Fruit fly (Drosophila melanogaster) S2 (cell line): ENCODE results near the gene CG33635.

Experiments used
- CG8478 ChIP-seq: fragments of >200 bp; optimal IDR thresholded peaks from 2 replicates; lab custom pipeline; 2018
- CTCF ChIP-seq, 2 experiments: fragments of >200 bp; optimal IDR thresholded peaks; 2 replicates each; lab custom pipeline; 2018

CG33635 gene

DNA sequence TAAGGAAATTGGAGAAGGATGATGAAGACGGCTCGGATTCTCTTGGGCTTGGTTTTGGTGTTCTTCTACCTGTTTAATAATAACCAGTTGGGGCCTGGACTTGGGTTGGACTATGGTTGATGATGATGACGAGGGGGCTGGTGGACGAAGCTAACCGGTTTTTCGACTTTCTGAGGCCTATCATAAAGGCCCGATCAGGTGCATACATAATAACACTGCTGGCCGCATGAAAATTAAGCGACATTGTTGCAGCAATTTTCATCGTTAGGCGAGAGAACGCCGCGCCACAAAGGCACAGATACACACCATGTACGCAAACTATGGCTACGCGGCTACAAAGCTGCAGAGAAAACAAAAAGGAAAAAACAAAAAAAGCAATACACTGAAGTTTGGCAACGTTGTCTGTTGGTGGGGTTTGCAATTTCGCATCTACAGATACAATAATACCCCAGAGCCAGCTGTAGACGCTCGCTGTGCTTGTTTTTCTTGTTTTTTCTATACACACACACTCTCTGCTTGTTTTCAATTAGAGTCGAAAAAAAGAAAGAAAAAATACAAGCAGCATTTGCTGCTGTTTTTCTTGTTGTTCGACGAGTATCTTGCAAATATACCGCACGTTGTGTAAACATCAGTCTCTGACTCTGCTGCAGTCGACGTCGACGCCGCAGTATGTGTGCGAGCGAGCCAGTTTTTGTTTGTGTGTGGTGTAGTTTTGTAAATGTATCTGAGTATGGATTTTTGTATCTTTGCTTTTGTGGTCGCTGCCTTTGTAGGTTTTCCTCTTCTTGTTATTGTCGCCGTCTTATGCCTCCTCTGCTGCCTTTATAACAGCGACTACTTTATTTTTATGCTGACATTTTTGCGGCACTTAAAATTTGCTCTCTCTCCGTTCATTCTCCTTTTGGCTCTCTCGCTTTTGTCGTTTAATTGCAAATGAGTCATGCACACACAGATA lies 7.9 kb upstream of the CG33635 start:
- no peak for TF ChIP-seq CG8478 (lab: Kevin White, UChicago)
- no peak for TF ChIP-seq CTCF (optimal IDR thresholded peaks at IDR 0.05; lab: Kevin White, UChicago)

DNA sequence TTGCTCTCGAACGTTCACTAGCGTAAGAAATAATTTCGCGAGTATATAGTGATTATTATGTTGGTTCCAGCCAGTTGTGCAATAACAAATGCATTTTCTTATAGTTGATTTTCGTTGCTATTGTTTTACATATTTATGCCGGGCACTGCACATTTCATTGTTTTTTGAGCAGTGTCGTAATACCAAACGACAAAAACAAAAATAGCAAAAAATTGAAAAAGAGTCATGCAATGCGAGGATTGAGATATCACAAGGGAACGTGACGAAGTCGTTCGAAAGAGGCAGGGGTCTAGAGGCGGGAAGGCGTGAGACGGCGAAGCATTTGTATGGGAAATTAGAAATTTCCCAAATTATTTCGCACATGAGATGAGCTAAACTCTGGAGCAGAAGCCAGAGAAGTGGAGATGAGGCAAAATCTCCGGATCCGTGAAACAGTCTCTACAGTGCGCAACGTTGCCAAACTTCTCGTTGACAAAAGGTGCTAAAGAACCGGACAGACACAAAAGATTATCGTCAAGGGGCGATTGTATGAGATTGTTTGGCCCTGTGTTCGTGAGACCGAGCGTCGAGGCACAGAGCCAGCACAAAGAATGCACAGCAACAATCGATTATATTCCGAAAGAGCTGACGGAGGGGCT lies 6.9 kb upstream of the CG33635 start:
- TF ChIP-seq CG8478 (lab: Kevin White, UChicago), result no peak
- TF ChIP-seq CTCF (optimal IDR thresholded peaks at IDR 0.05; lab: Kevin White, UChicago), result no peak

DNA sequence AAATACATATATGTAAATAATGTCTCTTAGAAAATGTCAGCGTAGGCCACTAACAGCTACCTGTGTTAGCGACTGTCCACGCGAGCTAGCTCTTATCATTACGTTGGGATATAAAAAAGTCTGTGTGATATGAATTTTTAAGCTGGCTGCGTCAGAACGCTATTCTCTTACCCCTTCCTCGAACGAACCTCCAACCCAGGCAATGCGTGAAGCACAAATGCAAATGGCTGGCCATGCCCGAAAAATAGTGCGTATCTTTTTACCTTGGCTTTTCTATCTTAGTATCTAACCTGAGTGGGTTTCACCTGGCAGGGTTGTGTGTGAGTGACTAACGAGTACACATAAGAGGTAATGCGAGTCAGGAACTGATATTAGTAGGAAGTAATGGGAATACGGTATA lies 4.8 kb upstream of the CG33635 start:
- no peak for TF ChIP-seq CG8478 (lab: Kevin White, UChicago)
- no peak for TF ChIP-seq CTCF (optimal IDR thresholded peaks at IDR 0.05; lab: Kevin White, UChicago)

DNA sequence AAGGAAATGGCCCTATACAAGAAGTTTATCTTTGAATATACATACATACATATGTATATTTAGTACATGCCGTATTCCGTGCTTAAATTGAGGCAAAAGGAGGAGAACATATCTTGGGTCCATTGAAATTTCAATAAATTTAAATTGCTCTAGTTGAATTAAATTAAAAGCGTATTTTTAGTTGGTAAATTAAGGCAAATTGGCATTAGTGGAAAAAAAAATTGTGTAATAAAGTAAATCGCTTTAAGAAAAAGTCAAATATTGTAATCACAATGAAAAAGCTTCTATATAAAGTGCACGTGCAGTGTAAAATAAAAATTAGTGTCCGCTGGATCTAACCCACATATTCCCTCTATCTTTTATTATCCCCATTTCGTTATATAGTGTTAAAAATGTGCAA lies 3.7 kb upstream of the CG33635 start:
- TF ChIP-seq CG8478 (lab: Kevin White, UChicago) (no peak), CTCF (optimal IDR thresholded peaks at IDR 0.05; lab: Kevin White, UChicago) (no peak)

DNA sequence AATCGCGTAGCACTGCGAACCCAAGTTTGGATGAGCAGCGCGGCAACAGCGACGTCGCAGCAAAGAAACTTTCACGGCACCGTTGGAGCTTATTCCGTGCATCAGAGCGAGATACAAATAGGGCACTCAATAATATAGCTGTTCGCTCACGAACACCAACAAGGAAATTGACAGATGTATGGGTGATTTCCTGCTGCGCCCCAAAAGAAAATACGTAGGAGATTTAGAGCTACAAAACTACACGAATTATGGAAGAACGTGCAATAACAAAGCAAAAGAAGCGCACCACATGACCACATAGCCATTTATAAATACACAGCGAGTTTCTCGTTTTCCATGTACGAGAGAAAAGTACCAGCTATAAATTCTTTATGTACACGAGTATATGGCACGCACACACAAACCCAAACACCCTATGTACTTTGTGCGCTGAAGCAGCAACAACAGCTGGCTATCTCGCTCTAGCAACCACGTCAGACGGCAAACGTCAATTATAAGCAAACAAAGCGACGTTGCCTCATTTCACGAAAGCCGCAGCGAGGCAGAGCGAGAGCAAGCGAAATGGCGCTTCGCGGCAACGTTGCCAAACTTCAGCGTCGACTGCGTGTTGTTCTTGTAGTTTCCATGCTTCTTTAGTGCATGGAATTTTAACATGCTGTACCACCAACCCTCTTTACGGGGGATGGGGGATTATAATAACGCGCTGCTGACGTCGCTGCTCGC lies 3.1 kb upstream of the CG33635 start:
- TF ChIP-seq CG8478 (lab: Kevin White, UChicago) (no peak), CTCF (optimal IDR thresholded peaks at IDR 0.05; lab: Kevin White, UChicago) (no peak)

DNA sequence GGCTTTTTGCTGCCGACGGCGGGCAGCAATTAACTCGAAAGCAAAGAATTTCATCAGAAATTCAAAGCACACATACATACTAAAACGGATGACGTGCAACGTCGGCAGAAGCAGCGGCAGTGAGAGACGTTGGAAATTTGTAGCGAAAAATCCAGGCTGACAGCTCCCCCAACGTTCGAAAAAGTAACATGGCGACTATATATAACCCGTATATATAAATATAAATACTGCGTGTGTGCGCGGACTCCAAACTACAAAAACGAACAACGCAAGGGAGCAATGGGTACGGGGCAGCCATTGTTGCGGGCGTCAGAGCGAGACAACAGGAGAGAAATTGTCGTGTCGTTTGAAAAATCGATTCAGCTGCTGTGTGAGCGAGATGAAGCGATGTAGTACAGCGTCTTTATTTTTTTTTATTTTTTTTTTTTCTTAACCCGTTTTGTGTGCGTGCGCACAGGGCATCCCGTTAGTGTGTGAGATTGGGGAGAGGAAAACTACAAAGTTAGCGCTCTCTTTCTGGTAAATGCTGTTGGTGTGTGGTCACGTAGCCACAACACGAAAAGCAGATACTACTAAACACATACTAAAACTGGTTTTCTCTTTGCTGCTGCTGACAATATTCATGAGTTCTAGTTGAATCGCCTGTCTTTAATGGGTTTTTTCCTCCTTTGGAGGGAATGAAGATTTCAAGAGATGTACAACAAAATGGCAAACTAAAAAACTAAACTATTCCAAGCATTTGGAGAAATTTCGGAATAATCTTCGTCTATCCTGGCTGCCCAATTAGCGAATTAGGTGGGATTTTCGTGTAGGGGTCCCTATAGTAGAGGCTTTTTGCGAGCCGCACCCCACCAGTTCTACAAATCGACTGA lies 2.4 kb upstream of the CG33635 start:
- TF ChIP-seq CG8478 (lab: Kevin White, UChicago), result peak; percentile 29
- TF ChIP-seq CTCF (optimal IDR thresholded peaks at IDR 0.05; lab: Kevin White, UChicago), result no peak

DNA sequence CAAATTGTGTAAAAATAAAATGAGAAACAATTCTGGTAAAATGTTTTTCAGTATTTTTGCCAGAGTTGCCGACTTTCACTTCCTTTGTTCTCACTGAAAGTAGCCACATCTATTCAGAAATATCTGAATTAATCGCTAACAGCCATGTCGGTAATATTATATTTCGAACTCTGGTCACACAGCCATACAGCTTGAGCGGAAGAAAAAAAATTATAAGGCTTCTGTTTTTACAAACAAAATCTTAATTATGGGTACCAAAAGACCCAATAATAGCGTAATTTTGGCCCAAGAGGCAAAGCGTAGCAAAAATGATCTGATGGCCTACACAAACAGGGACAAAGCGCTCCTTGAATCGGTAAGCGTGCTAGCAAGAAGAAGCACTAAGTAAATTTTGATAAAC lies 2.5 kb downstream of the CG33635 start, which contains the start of gene CG3436:
CG3436 (plus strand) TSS at position 36 of the 400 bp plus-strand sequence.
- TF ChIP-seq CG8478 (lab: Kevin White, UChicago) (no peak), CTCF (optimal IDR thresholded peaks at IDR 0.05; lab: Kevin White, UChicago) (no peak)

DNA sequence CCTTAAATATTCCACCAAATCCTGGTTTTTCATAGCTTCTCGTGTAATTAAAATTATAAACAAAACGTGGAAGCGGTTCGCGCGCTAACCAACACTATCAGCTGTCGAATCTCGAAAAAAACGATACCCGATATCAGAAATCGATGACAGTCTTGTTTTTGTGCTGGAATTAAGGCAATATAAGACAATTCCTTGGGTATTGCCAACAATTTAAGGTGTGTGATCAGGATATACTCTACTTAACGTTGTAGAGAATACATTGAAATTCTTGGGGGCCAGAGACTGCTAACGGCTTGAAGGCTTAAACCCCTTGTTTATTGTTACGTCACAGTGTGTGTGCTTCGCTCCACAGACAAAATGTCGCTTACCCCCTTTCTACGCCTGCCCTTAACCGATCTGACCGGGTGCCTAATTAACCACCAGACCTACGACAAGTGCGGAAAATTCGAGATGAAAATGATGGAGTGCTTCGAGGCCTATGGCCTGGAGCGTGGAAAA lies 3.2 kb downstream of the CG33635 start, which contains the start of gene Pus10:
Pus10 (minus strand) TSS at position 91 of the 498 bp plus-strand sequence.
- no peak for TF ChIP-seq CG8478 (lab: Kevin White, UChicago)
- no peak for TF ChIP-seq CTCF (optimal IDR thresholded peaks at IDR 0.05; lab: Kevin White, UChicago)

DNA sequence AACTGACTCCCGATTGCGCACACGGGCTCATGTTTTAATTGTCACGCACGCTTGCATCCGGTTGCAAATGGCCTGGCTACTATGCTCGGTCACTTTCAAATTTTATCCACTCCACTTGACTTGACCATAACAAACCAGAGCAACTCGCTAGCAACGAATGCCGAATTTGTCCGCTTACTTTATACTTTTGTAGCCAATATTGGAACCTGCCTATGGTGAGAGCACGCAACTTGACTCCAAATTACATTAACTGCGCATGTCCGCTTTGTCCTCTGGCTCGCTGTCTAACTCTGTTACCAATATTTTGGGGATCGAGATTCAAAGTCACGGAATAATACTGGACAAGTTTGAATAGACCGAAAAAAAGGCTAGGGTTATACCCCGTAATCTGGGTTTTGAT lies 5.3 kb downstream of the CG33635 start, which contains the start of gene CG42399:
CG42399 (minus strand) TSS at position 159 of the 400 bp plus-strand sequence.
- TF ChIP-seq CG8478 (lab: Kevin White, UChicago) (no peak), CTCF (optimal IDR thresholded peaks at IDR 0.05; lab: Kevin White, UChicago) (no peak)

DNA sequence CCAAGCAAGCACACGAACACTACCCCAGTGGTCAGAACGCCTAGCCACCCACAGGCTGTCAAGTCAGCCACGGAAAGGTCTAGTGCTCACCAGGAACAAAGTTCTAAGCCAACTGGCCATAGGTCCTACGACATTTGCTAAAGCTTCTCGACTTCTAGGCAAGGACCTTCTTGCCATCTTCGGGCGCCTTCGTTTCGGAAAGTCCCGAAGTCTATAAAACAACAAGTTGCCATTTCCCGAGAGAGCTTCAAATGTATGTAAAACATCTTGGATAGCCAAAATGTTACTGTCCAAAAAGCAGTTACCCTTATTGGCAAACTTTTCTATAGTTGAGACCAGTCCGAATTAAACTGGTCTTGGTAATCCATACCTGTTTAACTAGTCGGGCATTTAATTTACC lies 12.0 kb downstream of the CG33635 start:
- TF ChIP-seq CG8478 (lab: Kevin White, UChicago) (no peak), CTCF (optimal IDR thresholded peaks at IDR 0.05; lab: Kevin White, UChicago) (no peak)

DNA sequence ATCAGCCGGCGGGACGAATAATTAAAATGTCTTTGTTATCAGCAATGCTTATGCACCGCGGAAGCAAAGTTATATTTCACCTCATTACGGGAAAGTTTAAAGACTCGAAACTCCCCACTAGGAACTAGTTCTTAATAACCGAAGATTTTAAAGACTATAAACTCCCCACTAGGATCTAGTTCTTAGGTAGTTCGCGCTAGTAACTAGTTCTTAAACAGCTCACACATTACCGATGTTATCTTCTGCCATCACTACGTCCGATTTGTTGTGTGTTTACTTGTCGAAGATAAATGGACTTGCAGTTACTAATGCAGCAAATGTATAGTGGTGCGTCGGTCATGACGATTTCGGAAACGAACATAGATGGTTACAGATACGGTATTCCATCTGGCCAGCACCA lies 15.4 kb downstream of the CG33635 start, which contains the start of the genes CG31974 and CG11454:
CG31974 (minus strand) TSS at position 4 of the 400 bp plus-strand sequence.
CG11454 (plus strand) TSS at position 236 of the 400 bp plus-strand sequence.
- TF ChIP-seq CTCF (optimal IDR thresholded peaks at IDR 0.05; lab: Kevin White, UChicago) (peak in 1 of 2 experiments; percentile 8), CG8478 (lab: Kevin White, UChicago) (no peak)

DNA sequence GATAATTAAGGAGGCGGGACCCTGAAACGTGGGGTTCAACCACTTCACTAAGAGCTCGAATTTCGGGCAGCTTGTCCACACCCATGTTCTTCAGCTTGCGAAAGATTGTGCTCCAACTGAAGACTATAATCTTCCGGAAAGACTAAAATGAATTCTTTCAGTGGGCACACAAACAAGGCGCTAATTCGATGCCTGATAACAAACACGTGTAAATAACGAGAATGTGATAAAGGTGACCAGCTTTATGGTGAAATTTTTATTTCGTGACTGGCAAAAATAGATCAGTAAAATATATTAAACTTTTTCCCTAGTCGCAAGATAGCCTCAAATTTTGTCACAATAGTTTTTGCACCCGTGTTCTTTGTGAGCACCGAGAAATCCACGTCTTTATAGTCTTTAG lies 17.6 kb downstream of the CG33635 start, which contains the start of the genes CG31975 and ovm:
CG31975 (minus strand) TSS at position 144 of the 400 bp plus-strand sequence.
ovm (minus strand) TSS at position 144 of the 400 bp plus-strand sequence.
- no peak for TF ChIP-seq CG8478 (lab: Kevin White, UChicago)
- TF ChIP-seq CTCF (optimal IDR thresholded peaks at IDR 0.05; lab: Kevin White, UChicago), result no peak

DNA sequence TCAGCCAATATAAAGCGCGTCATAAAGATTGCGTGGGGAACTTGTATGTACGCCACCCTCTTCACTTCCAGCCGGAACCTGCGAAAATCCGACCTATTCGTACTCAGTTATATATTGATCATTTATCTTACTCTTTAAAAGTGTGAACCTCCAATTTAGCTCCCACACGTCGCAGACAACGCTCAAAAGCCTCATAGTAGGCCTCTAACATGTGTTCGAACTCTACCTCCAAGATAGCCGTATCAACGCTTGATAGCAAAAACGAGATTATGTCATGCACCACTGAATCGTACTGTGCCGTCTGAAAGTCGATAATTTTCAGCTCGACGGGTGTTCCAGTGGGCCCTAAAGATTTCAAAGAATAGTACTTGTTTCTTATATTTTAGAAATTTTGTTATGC lies 18.9 kb downstream of the CG33635 start:
- no peak for TF ChIP-seq CG8478 (lab: Kevin White, UChicago)
- TF ChIP-seq CTCF (optimal IDR thresholded peaks at IDR 0.05; lab: Kevin White, UChicago), result no peak
